Fruit fly (Drosophila melanogaster) whole organism, adult: Measurements from ENCODE around the gene CtsF.

Source experiments
- CG11617 ChIP-seq: fragments of 200-800 bp; sonication (Bioruptor generic); optimal IDR thresholded peaks from 2 replicates; lab custom pipeline; 2017; ENCODE audit warnings: mild to moderate bottlenecking, missing biosample characterization, missing genetic modification reagents, missing genetic modification characterization
- CG12768 ChIP-seq: fragments of 200-800 bp; sonication (Bioruptor generic); optimal IDR thresholded peaks from 2 replicates; lab custom pipeline; 2017; ENCODE audit warnings: missing biosample characterization, missing genetic modification characterization, mild to moderate bottlenecking, moderate library complexity, missing genetic modification reagents
- CG14711 ChIP-seq: fragments of 200-800 bp; sonication (Bioruptor generic); optimal IDR thresholded peaks from 2 replicates; lab custom pipeline; 2018; ENCODE audit warnings: missing biosample characterization, mild to moderate bottlenecking, missing genetic modification characterization, moderate library complexity
- CG1620 ChIP-seq: fragments of 200-800 bp; sonication (Bioruptor generic); optimal IDR thresholded peaks from 2 replicates; lab custom pipeline; 2016; ENCODE audit warnings: missing biosample characterization, missing genetic modification characterization
- CG33017 ChIP-seq: fragments of 200-800 bp; sonication (Bioruptor generic); optimal IDR thresholded peaks from 2 replicates; lab custom pipeline; 2018; ENCODE audit warnings: missing biosample characterization, mild to moderate bottlenecking, missing genetic modification characterization, moderate library complexity
- CG5204 ChIP-seq: fragments of 200-800 bp; sonication (Bioruptor generic); optimal IDR thresholded peaks from 2 replicates; lab custom pipeline; 2016; ENCODE audit warnings: missing biosample characterization, missing genetic modification characterization
- CG7045 ChIP-seq: fragments of 200-800 bp; sonication (Bioruptor generic); optimal IDR thresholded peaks from 2 replicates; lab custom pipeline; 2017; ENCODE audit warnings: missing biosample characterization, mild to moderate bottlenecking, missing genetic modification characterization
- CG7101 ChIP-seq: fragments of 200-800 bp; sonication (Bioruptor generic); optimal IDR thresholded peaks from 2 replicates; lab custom pipeline; 2018; ENCODE audit warnings: missing biosample characterization, mild to moderate bottlenecking, missing genetic modification characterization, moderate library complexity
- Clk ChIP-seq: fragments of 200-800 bp; sonication (Bioruptor generic); optimal IDR thresholded peaks from 2 replicates; lab custom pipeline; 2017; ENCODE audit warnings: missing biosample characterization, missing genetic modification characterization
- Crg-1 ChIP-seq: fragments of 200-800 bp; sonication (Bioruptor generic); optimal IDR thresholded peaks from 2 replicates; lab custom pipeline; 2016; ENCODE audit warnings: missing biosample characterization, missing genetic modification characterization
- Hr96 ChIP-seq: fragments of 200-800 bp; sonication (Bioruptor generic); optimal IDR thresholded peaks from 2 replicates; lab custom pipeline; 2016; ENCODE audit warnings: missing biosample characterization, missing genetic modification characterization
- Mnt ChIP-seq: fragments of 200-800 bp; sonication (Bioruptor generic); optimal IDR thresholded peaks from 2 replicates; lab custom pipeline; 2016; ENCODE audit warnings: missing biosample characterization, mild to moderate bottlenecking, missing genetic modification characterization
- bab1 ChIP-seq: fragments of 200-800 bp; sonication (Bioruptor generic); optimal IDR thresholded peaks from 3 replicates; lab custom pipeline; 2019; ENCODE audit warnings: missing biosample characterization, mild to moderate bottlenecking, missing genetic modification characterization, moderate library complexity
- cic ChIP-seq: fragments of 200-800 bp; sonication (Bioruptor generic); optimal IDR thresholded peaks from 2 replicates; lab custom pipeline; 2017; ENCODE audit warnings: missing biosample characterization, mild to moderate bottlenecking, missing genetic modification characterization, moderate library complexity
- cnc ChIP-seq, 2 experiments: fragments of >200 bp; optimal IDR thresholded peaks; 2 replicates each; lab custom pipeline; 2017
- kay ChIP-seq: fragments of 200-800 bp; sonication (Bioruptor generic); peaks from one replicate; lab custom pipeline; 2016; ENCODE audit warnings: missing biosample characterization, missing genetic modification characterization, borderline replicate concordance
- ovo ChIP-seq: fragments of 200-800 bp; sonication (Bioruptor generic); optimal IDR thresholded peaks from 2 replicates; lab custom pipeline; 2016; ENCODE audit warnings: missing biosample characterization, missing genetic modification characterization
- pad ChIP-seq: fragments of 200-800 bp; sonication (Bioruptor generic); optimal IDR thresholded peaks from 3 replicates; lab custom pipeline; 2017; ENCODE audit warnings: missing biosample characterization, missing genetic modification characterization, mild to moderate bottlenecking, moderate library complexity, missing genetic modification reagents
- tj ChIP-seq: fragments of 200-800 bp; sonication (Bioruptor generic); optimal IDR thresholded peaks from 3 replicates; lab custom pipeline; 2017; ENCODE audit warnings: missing biosample characterization, mild to moderate bottlenecking, missing genetic modification characterization, moderate library complexity
- toe ChIP-seq: fragments of 200-800 bp; sonication (Bioruptor generic); optimal IDR thresholded peaks from 2 replicates; lab custom pipeline; 2016; ENCODE audit warnings: missing biosample characterization, missing genetic modification characterization

CtsF gene

DNA sequence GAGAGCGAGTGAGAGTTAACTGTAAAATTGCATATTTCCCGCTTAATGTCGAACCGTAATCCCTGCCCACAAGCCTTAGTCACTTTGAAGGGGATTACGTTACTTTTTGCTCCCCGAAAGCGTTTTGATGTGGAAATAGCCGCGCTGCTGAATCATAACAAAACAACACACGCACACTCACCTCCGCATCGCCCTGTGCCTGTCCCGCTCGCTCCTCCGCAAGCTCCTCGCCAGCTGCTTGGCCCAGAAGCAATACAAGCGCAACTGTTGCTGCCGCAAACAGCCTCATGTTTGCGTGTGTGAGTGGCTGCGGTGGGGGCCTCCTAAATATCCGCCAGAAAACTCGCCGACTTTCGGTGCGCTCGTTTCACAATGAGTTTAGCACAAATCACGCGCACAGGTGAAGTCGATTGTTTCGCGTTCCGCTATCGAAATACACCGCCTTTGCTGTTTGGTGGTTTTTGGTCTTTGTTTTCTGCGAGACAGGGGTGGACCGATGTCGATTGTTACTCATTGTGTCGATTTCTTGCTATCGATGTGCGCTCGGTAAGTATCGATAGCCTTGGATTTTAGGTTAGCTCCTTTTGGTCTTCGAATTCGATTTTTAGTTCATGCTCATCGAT, at the start of gene CtsF:
Gene CtsF, minus strand, starts transcription at position 503 of the 623 bp plus-strand sequence.
- TF ChIP-seq Mnt (GFP tag; lab: Kevin White, UChicago) (peak; percentile 73), kay (no peak), CG7045 (GFP tag; lab: Kevin White, UChicago) (peak; percentile 8), ovo (GFP tag; lab: Kevin White, UChicago) (peak; percentile 56), CG7101 (peak; percentile 13), CG11617 (GFP tag; lab: Kevin White, UChicago) (peak; percentile 46), Clk (GFP tag; lab: Kevin White, UChicago) (no peak), CG12768 (GFP tag; lab: Kevin White, UChicago) (peak; percentile 16), tj (GFP tag; lab: Kevin White, UChicago) (peak; percentile 52), CG1620 (peak; percentile 34), CG5204 (GFP tag; lab: Kevin White, UChicago) (no peak), cic (GFP tag; lab: Kevin White, UChicago) (peak; percentile 75), bab1 (GFP tag; lab: Kevin White, UChicago) (peak; percentile 82), Hr96 (GFP tag; lab: Kevin White, UChicago) (no peak), pad (peak; percentile 76), CG33017 (peak; percentile 48), Crg-1 (GFP tag; lab: Kevin White, UChicago) (no peak), CG14711 (no peak)

DNA sequence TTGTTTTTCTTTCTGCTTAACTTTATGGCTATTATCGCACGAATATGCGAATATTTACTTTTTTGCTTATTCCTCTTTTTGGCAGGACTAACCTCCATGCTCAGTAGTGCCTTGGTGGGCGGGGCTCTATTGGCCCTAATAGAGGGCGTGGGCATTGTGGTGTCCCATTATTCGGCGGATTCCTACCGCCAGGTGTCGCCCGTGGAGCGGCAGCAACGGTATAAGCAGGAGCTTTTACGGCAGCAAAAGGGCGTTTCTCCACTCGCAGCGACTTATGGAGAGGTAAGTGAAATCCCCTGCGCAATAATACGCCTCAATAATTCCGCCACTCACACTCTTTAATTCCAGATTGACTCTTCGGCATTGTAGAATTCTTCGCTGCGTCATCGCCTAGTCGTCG, 49.1 kb upstream of the CtsF start:
- TF ChIP-seq cnc (optimal IDR thresholded peaks at IDR 0.05; lab: Kevin White, UChicago) (peak in 1 of 2 experiments; percentile 25), CG12768 (GFP tag; lab: Kevin White, UChicago) (no peak)

DNA sequence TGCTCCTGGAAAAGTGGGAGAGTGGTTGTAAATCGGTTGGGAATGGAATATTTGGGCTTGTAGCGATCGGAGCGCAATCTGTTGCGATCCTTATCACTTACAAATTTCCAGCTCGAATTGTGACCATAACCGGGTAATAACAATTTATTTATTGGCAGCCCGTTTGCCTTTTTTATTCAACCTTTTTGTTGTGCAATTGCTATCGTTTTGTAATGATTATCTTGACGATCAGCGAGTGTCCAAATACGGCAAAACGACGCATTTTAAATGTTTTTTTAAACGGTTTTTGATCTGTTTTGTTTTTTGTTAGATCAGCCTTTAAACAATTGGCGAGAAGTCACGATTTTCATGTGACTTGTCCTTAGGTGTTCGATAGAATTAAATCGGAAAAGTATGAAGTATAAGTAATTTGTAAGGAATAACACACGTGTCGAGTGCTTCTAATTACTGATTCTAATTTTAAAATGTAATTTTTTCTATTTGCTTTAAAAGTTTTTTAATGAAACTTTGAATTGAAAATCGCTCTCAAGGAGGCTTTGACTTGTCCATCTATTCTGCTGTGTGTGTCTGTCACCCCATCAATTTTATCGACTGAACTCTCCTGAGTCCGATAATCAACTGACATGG, 48.1 kb upstream of the CtsF start, which contains the start of gene Tim17b1:
Gene Tim17b1, plus strand, starts transcription at position 577 of the 627 bp plus-strand sequence.
- no peak for TF ChIP-seq Clk (GFP tag; lab: Kevin White, UChicago)
- TF ChIP-seq CG11617 (GFP tag; lab: Kevin White, UChicago): no peak
- no peak for TF ChIP-seq Crg-1 (GFP tag; lab: Kevin White, UChicago)
- no peak for TF ChIP-seq bab1 (GFP tag; lab: Kevin White, UChicago)
- no peak for TF ChIP-seq toe
- no peak for TF ChIP-seq CG14711
- no peak for TF ChIP-seq CG7045 (GFP tag; lab: Kevin White, UChicago)
- no peak for TF ChIP-seq cnc (optimal IDR thresholded peaks at IDR 0.05; lab: Kevin White, UChicago)
- TF ChIP-seq CG12768 (GFP tag; lab: Kevin White, UChicago): no peak
- TF ChIP-seq CG33017: no peak
- no peak for TF ChIP-seq CG7101
- TF ChIP-seq kay: no peak
- no peak for TF ChIP-seq tj (GFP tag; lab: Kevin White, UChicago)
- no peak for TF ChIP-seq CG1620
- TF ChIP-seq cic (GFP tag; lab: Kevin White, UChicago): no peak

- TF ChIP-seq Mnt (GFP tag; lab: Kevin White, UChicago) (no peak), tj (GFP tag; lab: Kevin White, UChicago) (peak; percentile 91), CG14711 (peak; percentile 2), CG33017 (peak; percentile 31), toe (peak; percentile 66), CG1620 (peak; percentile 72), CG7101 (peak; percentile 15), kay (no peak), bab1 (GFP tag; lab: Kevin White, UChicago) (peak; percentile 58), ovo (GFP tag; lab: Kevin White, UChicago) (peak; percentile 36), cic (GFP tag; lab: Kevin White, UChicago) (peak; percentile 0), CG5204 (GFP tag; lab: Kevin White, UChicago) (no peak)
Measured at dm6 chr3R:5298599-5299307, 47.2 kb upstream of the CtsF start.

DNA sequence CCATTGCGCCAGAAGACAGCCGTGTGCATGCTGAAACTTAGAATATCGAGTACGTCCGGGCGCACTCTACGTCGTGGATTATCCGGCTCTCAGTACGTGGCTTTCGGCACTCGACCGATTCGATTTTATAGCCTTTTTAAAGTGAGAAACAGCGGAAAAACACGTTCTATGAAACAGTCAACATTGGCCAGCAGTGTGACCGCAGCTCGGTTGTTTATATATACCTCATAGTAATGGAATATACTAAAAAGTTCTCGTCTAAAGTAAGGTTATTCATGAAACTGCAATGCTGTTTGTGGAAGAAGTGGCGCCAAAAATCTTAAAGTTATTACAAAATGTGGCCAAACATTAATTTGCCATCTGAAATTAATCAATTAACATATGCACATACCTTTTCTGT, 45.8 kb upstream of the CtsF start:
- TF ChIP-seq cnc (optimal IDR thresholded peaks at IDR 0.05; lab: Kevin White, UChicago): no peak
- no peak for TF ChIP-seq Hr96 (GFP tag; lab: Kevin White, UChicago)
- TF ChIP-seq CG7101: no peak
- TF ChIP-seq Mnt (GFP tag; lab: Kevin White, UChicago): peak; percentile 42
- no peak for TF ChIP-seq CG14711
- TF ChIP-seq CG7045 (GFP tag; lab: Kevin White, UChicago): no peak
- peak; percentile 13 for TF ChIP-seq CG1620
- peak; percentile 58 for TF ChIP-seq bab1 (GFP tag; lab: Kevin White, UChicago)
- peak; percentile 26 for TF ChIP-seq kay
- TF ChIP-seq CG11617 (GFP tag; lab: Kevin White, UChicago): no peak
- TF ChIP-seq CG12768 (GFP tag; lab: Kevin White, UChicago): no peak
- no peak for TF ChIP-seq CG33017
- TF ChIP-seq Clk (GFP tag; lab: Kevin White, UChicago): no peak
- no peak for TF ChIP-seq ovo (GFP tag; lab: Kevin White, UChicago)
- no peak for TF ChIP-seq CG5204 (GFP tag; lab: Kevin White, UChicago)
- no peak for TF ChIP-seq cic (GFP tag; lab: Kevin White, UChicago)
- TF ChIP-seq toe: no peak
- no peak for TF ChIP-seq Crg-1 (GFP tag; lab: Kevin White, UChicago)
- no peak for TF ChIP-seq tj (GFP tag; lab: Kevin White, UChicago)
- no peak for TF ChIP-seq pad
